Worm (Caenorhabditis elegans) whole organism, L1 larva: ENCODE measurements around the gene cox-6C.

Source experiments
- C16A3.4 ChIP-seq: fragments of 150-350 bp; optimal IDR thresholded peaks from 2 replicates; lab custom pipeline; 2014; ENCODE audit warnings: missing biosample characterization, missing genetic modification characterization
- blmp-1 ChIP-seq: fragments of 150-350 bp; optimal IDR thresholded peaks from 2 replicates; lab custom pipeline; 2014; ENCODE audit warnings: missing biosample characterization, missing genetic modification characterization
- ces-1 ChIP-seq: fragments of 150-350 bp; optimal IDR thresholded peaks from 2 replicates; lab custom pipeline; 2014; ENCODE audit warnings: missing biosample characterization, missing genetic modification reagents, missing genetic modification characterization
- egl-13 ChIP-seq: sonication (generic microtip); optimal IDR thresholded peaks from 2 replicates; lab custom pipeline; 2016; ENCODE audit warnings: missing genotype, missing genetic modification reagents, missing genetic modification characterization, missing compliant biosample characterization
- hlh-4 ChIP-seq: sonication (generic microtip); optimal IDR thresholded peaks from 2 replicates; lab custom pipeline; 2016; ENCODE audit warnings: mild to moderate bottlenecking, missing genetic modification characterization, missing compliant biosample characterization
- lin-39 ChIP-seq: fragments of 150-350 bp; optimal IDR thresholded peaks from 2 replicates; lab custom pipeline; 2014; ENCODE audit warnings: missing biosample characterization, missing genetic modification reagents, missing genetic modification characterization
- mep-1 ChIP-seq: fragments of 150-350 bp; optimal IDR thresholded peaks from 2 replicates; lab custom pipeline; 2014; ENCODE audit warnings: missing biosample characterization, missing genetic modification characterization
- nhr-28 ChIP-seq: fragments of 150-350 bp; optimal IDR thresholded peaks from 2 replicates; lab custom pipeline; 2014; ENCODE audit warnings: missing biosample characterization, missing genetic modification characterization
- pax-3 ChIP-seq: fragments of 200-800 bp; sonication (Bioruptor generic); optimal IDR thresholded peaks from 2 replicates; lab custom pipeline; 2018; ENCODE audit warnings: mild to moderate bottlenecking, missing genetic modification characterization, moderate library complexity, missing compliant biosample characterization
- pqm-1 ChIP-seq: sonication (generic microtip); optimal IDR thresholded peaks from 3 replicates; lab custom pipeline; 2017; ENCODE audit warnings: missing biosample characterization, missing genetic modification characterization
- sox-4 ChIP-seq: sonication (generic microtip); optimal IDR thresholded peaks from 2 replicates; lab custom pipeline; 2016; ENCODE audit warnings: missing genetic modification characterization, missing compliant biosample characterization
- sup-37 ChIP-seq: fragments of 200-800 bp; sonication (Bioruptor generic); optimal IDR thresholded peaks from 2 replicates; lab custom pipeline; 2018; ENCODE audit warnings: mild to moderate bottlenecking, missing genetic modification characterization, missing compliant biosample characterization
- unc-98 ChIP-seq: fragments of 200-800 bp; sonication (Bioruptor generic); IDR thresholded peaks from 2 replicates; pipeline ENCODE4 v1.3.6; 2022; ENCODE audit warnings: missing genetic modification characterization, missing compliant biosample characterization
- ztf-11 ChIP-seq, 2 experiments: sonication (generic microtip); optimal IDR thresholded peaks; 2 replicates each; lab custom pipeline; 2016 to 2017; ENCODE audit warnings: missing genetic modification characterization in 2 of 2, missing biosample characterization in 1 of 2, missing compliant biosample characterization in 1 of 2

- TF ChIP-seq unc-98 (no peak), egl-13 (tag; lab: Kevin White, UChicago) (no peak), ces-1 (no peak), sup-37 (GFP tag; lab: Kevin White, UChicago) (no peak), nhr-28 (tag; lab: Kevin White, UChicago) (no peak), pqm-1 (tag; lab: Kevin White, UChicago) (no peak), C16A3.4 (no peak), sox-4 (tag; lab: Kevin White, UChicago) (no peak), mep-1 (tag; lab: Kevin White, UChicago) (no peak), ztf-11 (tag; optimal IDR thresholded peaks at IDR 0.05; lab: Kevin White, UChicago) (no peak), blmp-1 (tag; lab: Kevin White, UChicago) (no peak), hlh-4 (no peak), lin-39 (no peak), pax-3 (tag; lab: Kevin White, UChicago) (no peak)
Measured at ce11 chrIV:82309-82708, 44.2 kb upstream of the cox-6C start.
